Fruit fly (Drosophila melanogaster) S2 (cell line): ENCODE measurements around the gene CG6739.

Experiments used
- CG8478 ChIP-seq: fragments of >200 bp; optimal IDR thresholded peaks from 2 replicates; lab custom pipeline; 2018
- CTCF ChIP-seq, 2 experiments: fragments of >200 bp; optimal IDR thresholded peaks; 2 replicates each; lab custom pipeline; 2018

- TF ChIP-seq CG8478 (lab: Kevin White, UChicago) (no peak), CTCF (optimal IDR thresholded peaks at IDR 0.05; lab: Kevin White, UChicago) (no peak)
These were observed 21.1 kb upstream of the CG6739 start for dm6 chr2L:7587106-7587505.
